Fruit fly (Drosophila melanogaster) whole organism, embryonic: ENCODE data around the gene CG34149.

Experiments used
- ATbp ChIP-seq: fragments of 200-800 bp; sonication (Bioruptor generic); optimal IDR thresholded peaks from 2 replicates; lab custom pipeline; 2017; ENCODE audit warnings: missing biosample characterization, mild to moderate bottlenecking, missing genetic modification characterization, missing genetic modification reagents
- Blimp-1 ChIP-seq: fragments of 200-800 bp; sonication (Bioruptor generic); optimal IDR thresholded peaks from 3 replicates; lab custom pipeline; 2018; ENCODE audit warnings: missing biosample characterization, missing genetic modification characterization, mild to moderate bottlenecking, moderate library complexity, missing genetic modification reagents
- CG10147 ChIP-seq: fragments of 200-800 bp; sonication (Bioruptor generic); optimal IDR thresholded peaks from 2 replicates; lab custom pipeline; 2019; ENCODE audit warnings: missing biosample characterization, mild to moderate bottlenecking, missing genetic modification characterization, moderate library complexity
- CG12391 ChIP-seq: fragments of 200-800 bp; sonication (Bioruptor generic); optimal IDR thresholded peaks from 3 replicates; lab custom pipeline; 2018; ENCODE audit warnings: missing biosample characterization, mild to moderate bottlenecking, missing genetic modification characterization, moderate library complexity
- CG1529 ChIP-seq: fragments of 200-800 bp; sonication (Bioruptor generic); optimal IDR thresholded peaks from 3 replicates; lab custom pipeline; 2018; ENCODE audit warnings: missing biosample characterization, missing genetic modification characterization
- CG15479 ChIP-seq: fragments of 200-800 bp; sonication (Bioruptor generic); optimal IDR thresholded peaks from 3 replicates; lab custom pipeline; 2019; ENCODE audit warnings: missing biosample characterization, mild to moderate bottlenecking, missing genetic modification characterization, moderate library complexity
- CG15696 ChIP-seq: fragments of 200-800 bp; sonication (Bioruptor generic); optimal IDR thresholded peaks from 2 replicates; lab custom pipeline; 2019; ENCODE audit warnings: missing biosample characterization, mild to moderate bottlenecking, missing genetic modification characterization, moderate library complexity
- CG1603 ChIP-seq: fragments of 200-800 bp; sonication (Bioruptor generic); optimal IDR thresholded peaks from 2 replicates; lab custom pipeline; 2019; ENCODE audit warnings: missing biosample characterization, mild to moderate bottlenecking, missing genetic modification characterization, moderate library complexity
- CG18599 ChIP-seq: fragments of 200-800 bp; sonication (Bioruptor generic); optimal IDR thresholded peaks from 3 replicates; lab custom pipeline; 2017; ENCODE audit warnings: missing biosample characterization, missing genetic modification characterization, mild to moderate bottlenecking, moderate library complexity, missing genetic modification reagents
- CG32772 ChIP-seq: fragments of 200-800 bp; sonication (Bioruptor generic); IDR thresholded peaks from 2 replicates; pipeline ENCODE4 v1.3.6; 2022; ENCODE audit warnings: missing biosample characterization, missing genetic modification characterization
- CG33213 ChIP-seq: fragments of 200-800 bp; sonication (Bioruptor generic); optimal IDR thresholded peaks from 3 replicates; lab custom pipeline; 2016; ENCODE audit warnings: missing biosample characterization, missing genetic modification characterization
- CG5180 ChIP-seq: fragments of 200-800 bp; sonication (Bioruptor generic); optimal IDR thresholded peaks from 3 replicates; lab custom pipeline; 2017; ENCODE audit warnings: missing biosample characterization, missing genetic modification characterization, mild to moderate bottlenecking, moderate library complexity, missing genetic modification reagents
- CG8290 ChIP-seq, 3 experiments: fragments of 200-800 bp; sonication (Bioruptor generic); optimal IDR thresholded peaks; 2 replicates each; lab custom pipeline; 2016 to 2019; ENCODE audit warnings: missing biosample characterization in 3 of 3, missing genetic modification characterization in 3 of 3, mild to moderate bottlenecking in 2 of 3, moderate library complexity in 1 of 3
- E2f1 ChIP-seq: fragments of 200-800 bp; sonication (Bioruptor generic); IDR thresholded peaks from 2 replicates; pipeline ENCODE4 v1.3.6; 2022; ENCODE audit warnings: missing biosample characterization, missing genetic modification characterization
- Eip74EF ChIP-seq, 2 experiments: fragments of 200-800 bp in 1 of 2; fragments of >200 bp in 1 of 2; sonication (Bioruptor generic) in 1 of 2; optimal IDR thresholded peaks; 2 replicates each; lab custom pipeline; 2017 to 2019; ENCODE audit warnings: missing biosample characterization in 2 of 2, missing genetic modification characterization in 2 of 2, mild to moderate bottlenecking in 1 of 2, moderate library complexity in 1 of 2
- Ets65A ChIP-seq: fragments of 200-800 bp; sonication (Bioruptor generic); peaks from one replicate; lab custom pipeline; 2016; ENCODE audit warnings: missing biosample characterization, missing genetic modification characterization
- Fer2 ChIP-seq: fragments of 200-800 bp; sonication (Bioruptor generic); optimal IDR thresholded peaks from 2 replicates; lab custom pipeline; 2018; ENCODE audit warnings: missing biosample characterization, mild to moderate bottlenecking, missing genetic modification characterization, moderate library complexity
- HHEX ChIP-seq: fragments of 200-800 bp; sonication (Bioruptor generic); optimal IDR thresholded peaks from 3 replicates; lab custom pipeline; 2017; ENCODE audit warnings: missing biosample characterization, mild to moderate bottlenecking, missing genetic modification characterization, missing genetic modification reagents
- Lhr ChIP-seq: fragments of 200-800 bp; sonication (Bioruptor generic); optimal IDR thresholded peaks from 3 replicates; lab custom pipeline; 2017; ENCODE audit warnings: mild to moderate bottlenecking, missing biosample characterization, missing genetic modification reagents, missing genetic modification characterization
- Lim3 ChIP-seq: fragments of 200-800 bp; sonication (Bioruptor generic); IDR thresholded peaks from 2 replicates; pipeline ENCODE4 v1.3.6; 2022; ENCODE audit warnings: missing biosample characterization, missing genetic modification characterization
- MESR4 ChIP-seq: fragments of 200-800 bp; sonication (Bioruptor generic); optimal IDR thresholded peaks from 2 replicates; lab custom pipeline; 2018; ENCODE audit warnings: missing biosample characterization, mild to moderate bottlenecking, missing genetic modification characterization, moderate library complexity
- Med ChIP-seq: fragments of 200-800 bp; sonication (Bioruptor generic); peaks from one replicate; lab custom pipeline; 2016; ENCODE audit warnings: missing biosample characterization, missing genetic modification characterization, mild to moderate bottlenecking, inconsistent platforms, moderate library complexity
- Mrtf ChIP-seq: fragments of 200-800 bp; sonication (Bioruptor generic); IDR thresholded peaks from 3 replicates; pipeline ENCODE4 v1.3.6; 2022; ENCODE audit warnings: missing biosample characterization, missing genetic modification characterization
- Myb ChIP-seq: fragments of 200-800 bp; sonication (Bioruptor generic); optimal IDR thresholded peaks from 2 replicates; lab custom pipeline; 2016; ENCODE audit warnings: missing biosample characterization, missing genetic modification characterization
- Opbp ChIP-seq: fragments of 200-800 bp; sonication (Bioruptor generic); IDR thresholded peaks from 3 replicates; pipeline ENCODE4 v1.3.6; 2022; ENCODE audit warnings: missing biosample characterization, missing genetic modification characterization; ENCODE audit not compliant: partially characterized antibody
- Sox102F ChIP-seq: fragments of 200-800 bp; sonication (Bioruptor generic); optimal IDR thresholded peaks from 2 replicates; lab custom pipeline; 2018; ENCODE audit warnings: missing biosample characterization, mild to moderate bottlenecking, missing genetic modification characterization, moderate library complexity
- Xbp1 ChIP-seq: fragments of 200-800 bp; sonication (Bioruptor generic); optimal IDR thresholded peaks from 3 replicates; lab custom pipeline; 2016; ENCODE audit warnings: missing biosample characterization, mild to moderate bottlenecking, missing genetic modification characterization
- Xrp1 ChIP-seq: fragments of 200-800 bp; sonication (Bioruptor generic); IDR thresholded peaks from 2 replicates; pipeline ENCODE4 v1.3.6; 2022; ENCODE audit warnings: missing biosample characterization, missing genetic modification characterization
- amos ChIP-seq: fragments of 200-800 bp; sonication (Bioruptor generic); IDR thresholded peaks from 2 replicates; pipeline ENCODE4 v1.3.6; 2022; ENCODE audit warnings: missing biosample characterization, missing genetic modification characterization; ENCODE audit not compliant: partially characterized antibody
- bsh ChIP-seq, 2 experiments: fragments of 200-800 bp; sonication (Bioruptor generic); optimal IDR thresholded peaks; 2 replicates each; lab custom pipeline; 2017 to 2018; ENCODE audit warnings: mild to moderate bottlenecking in 2 of 2, missing biosample characterization in 2 of 2, missing genetic modification characterization in 2 of 2, moderate library complexity in 1 of 2
- crc ChIP-seq: fragments of 200-800 bp; sonication (Bioruptor generic); optimal IDR thresholded peaks from 2 replicates; lab custom pipeline; 2016; ENCODE audit warnings: missing biosample characterization, missing genetic modification characterization
- emc ChIP-seq: fragments of 200-800 bp; sonication (Bioruptor generic); optimal IDR thresholded peaks from 2 replicates; lab custom pipeline; 2016; ENCODE audit warnings: missing biosample characterization, missing genetic modification characterization
- exex ChIP-seq: fragments of 200-800 bp; sonication (Bioruptor generic); optimal IDR thresholded peaks from 4 replicates; lab custom pipeline; 2018; ENCODE audit warnings: missing biosample characterization, mild to moderate bottlenecking, missing genetic modification characterization, moderate library complexity
- gfzf ChIP-seq: fragments of 200-800 bp; sonication (Bioruptor generic); optimal IDR thresholded peaks from 2 replicates; lab custom pipeline; 2016; ENCODE audit warnings: missing biosample characterization, mild to moderate bottlenecking, missing genetic modification characterization, moderate library complexity
- kay ChIP-seq: fragments of 200-800 bp; sonication (Bioruptor generic); optimal IDR thresholded peaks from 2 replicates; lab custom pipeline; 2016; ENCODE audit warnings: missing biosample characterization, missing genetic modification characterization
- lola ChIP-seq, 3 experiments: fragments of >200 bp in 2 of 3; fragments of 200-800 bp in 1 of 3; sonication (Bioruptor generic) in 1 of 3; optimal IDR thresholded peaks; 2 replicates each; lab custom pipeline; 2017 to 2019; ENCODE audit warnings: missing biosample characterization in 3 of 3, missing genetic modification characterization in 3 of 3, mild to moderate bottlenecking in 1 of 3, moderate library complexity in 1 of 3
- lov ChIP-seq, 2 experiments: fragments of 200-800 bp in 1 of 2; fragments of >200 bp in 1 of 2; sonication (Bioruptor generic) in 1 of 2; IDR thresholded peaks in 1 of 2; optimal IDR thresholded peaks in 1 of 2; 2 replicates in 1 of 2; 3 replicates in 1 of 2; pipeline versions ENCODE4 v1.3.6 to Lab custom; 2017 to 2022; ENCODE audit warnings: missing biosample characterization in 1 of 2, missing genetic modification characterization in 1 of 2
- mirr ChIP-seq: fragments of 200-800 bp; sonication (Bioruptor generic); optimal IDR thresholded peaks from 3 replicates; lab custom pipeline; 2018; ENCODE audit warnings: missing biosample characterization, mild to moderate bottlenecking, missing genetic modification characterization
- row ChIP-seq: fragments of 200-800 bp; sonication (Bioruptor generic); IDR thresholded peaks from 3 replicates; pipeline ENCODE4 v1.3.6; 2022; ENCODE audit warnings: missing biosample characterization, missing genetic modification characterization
- salm ChIP-seq: fragments of 200-800 bp; sonication (Bioruptor generic); optimal IDR thresholded peaks from 2 replicates; lab custom pipeline; 2018; ENCODE audit warnings: missing biosample characterization, mild to moderate bottlenecking, missing genetic modification characterization
- sna ChIP-seq: fragments of 200-800 bp; sonication (Bioruptor generic); IDR thresholded peaks from 2 replicates; pipeline ENCODE4 v1.3.6; 2022; ENCODE audit warnings: missing biosample characterization, missing genetic modification characterization; ENCODE audit not compliant: partially characterized antibody
- tio ChIP-seq: fragments of 200-800 bp; sonication (Bioruptor generic); optimal IDR thresholded peaks from 2 replicates; lab custom pipeline; 2017; ENCODE audit warnings: missing biosample characterization, missing genetic modification characterization, inconsistent platforms
- wdn ChIP-seq: fragments of 200-800 bp; sonication (Bioruptor generic); IDR thresholded peaks from 2 replicates; pipeline ENCODE4 v1.3.6; 2022; ENCODE audit warnings: missing biosample characterization, missing genetic modification characterization
- wek ChIP-seq: fragments of 200-800 bp; sonication (Bioruptor generic); optimal IDR thresholded peaks from 3 replicates; lab custom pipeline; 2018; ENCODE audit warnings: missing biosample characterization, mild to moderate bottlenecking, missing genetic modification characterization, moderate library complexity

CG34149 gene

dm6 chr3R:22394004-22394403, 14.1 kb downstream of the CG34149 start, which contains the start of gene CG13857:
Gene CG13857 (minus strand): TSS chr3R:22394104.
- no peak for TF ChIP-seq emc (GFP tag; lab: Kevin White, UChicago)
- no peak for TF ChIP-seq sna (GFP tag; lab: Robert Waterston, UW)
- TF ChIP-seq lov (optimal IDR thresholded peaks at IDR 0.05; lab: Kevin White, UChicago) = no peak
- no peak for TF ChIP-seq lov (GFP tag; IDR thresholded peaks at IDR 0.05; lab: Robert Waterston, UW)
- TF ChIP-seq gfzf = no peak
- no peak for TF ChIP-seq E2f1
- no peak for TF ChIP-seq wdn
- TF ChIP-seq lola (GFP tag; optimal IDR thresholded peaks at IDR 0.05; lab: Kevin White, UChicago) = no peak
- no peak for TF ChIP-seq HHEX (GFP tag; lab: Kevin White, UChicago)
- no peak for TF ChIP-seq Mrtf
- TF ChIP-seq, all 482 proteins: peak for 0

dm6 chr3R:22395409-22396178, 15.7 kb downstream of the CG34149 start:
- peak in 1 of 2 experiments; percentile 14 for TF ChIP-seq bsh (GFP tag; optimal IDR thresholded peaks at IDR 0.05; lab: Kevin White, UChicago)
- no peak for TF ChIP-seq Lhr (GFP tag; lab: Kevin White, UChicago)
- no peak for TF ChIP-seq CG1529 (GFP tag; lab: Kevin White, UChicago)
- peak; percentile 0 for TF ChIP-seq CG12391 (tag; lab: Kevin White, UChicago)
- peak; percentile 74 for TF ChIP-seq Ets65A (GFP tag; lab: Kevin White, UChicago)
- no peak for TF ChIP-seq tio
- TF ChIP-seq Xrp1 (GFP tag; lab: Robert Waterston, UW) = 0 out of 2 replicates have a peak, but pooled peaks have one; percentile 15
- no peak for TF ChIP-seq CG32772 (GFP tag; lab: Robert Waterston, UW)
- no peak for TF ChIP-seq Fer2
- TF ChIP-seq row (GFP tag; lab: Robert Waterston, UW) = peak; percentile 36; the same call in 2 of the 3 replicates
- TF ChIP-seq Med (GFP tag; lab: Kevin White, UChicago) = peak; percentile 58
- peak; percentile 6 for TF ChIP-seq CG1603 (tag; lab: Kevin White, UChicago)
- TF ChIP-seq Blimp-1 (GFP tag; lab: Kevin White, UChicago) = peak; percentile 52
- TF ChIP-seq Sox102F (GFP tag; lab: Kevin White, UChicago) = peak; percentile 2
- TF ChIP-seq CG18599 (GFP tag; lab: Kevin White, UChicago) = no peak
- TF ChIP-seq CG8290 (GFP tag; optimal IDR thresholded peaks at IDR 0.05; lab: Kevin White, UChicago) = no peak
- peak in 1 of 2 experiments; percentile 7 for TF ChIP-seq CG8290 (tag; optimal IDR thresholded peaks at IDR 0.05; lab: Kevin White, UChicago)

- TF ChIP-seq Myb (GFP tag; lab: Kevin White, UChicago) (no peak), crc (no peak), salm (tag; lab: Kevin White, UChicago) (no peak), Lim3 (GFP tag; lab: Robert Waterston, UW) (peak; percentile 19; the same call in 1 of the 2 replicates), exex (tag; lab: Kevin White, UChicago) (peak; percentile 88), amos (peak; percentile 78; the same call in 1 of the 2 replicates), MESR4 (GFP tag; lab: Kevin White, UChicago) (no peak), CG10147 (no peak), CG15479 (GFP tag; lab: Kevin White, UChicago) (no peak), mirr (GFP tag; lab: Kevin White, UChicago) (no peak), ATbp (GFP tag; lab: Kevin White, UChicago) (no peak), CG33213 (GFP tag; lab: Kevin White, UChicago) (no peak), CG5180 (no peak), Eip74EF (GFP tag; optimal IDR thresholded peaks at IDR 0.05; lab: Kevin White, UChicago) (no peak), wek (no peak), Xbp1 (no peak), kay (GFP tag; lab: Kevin White, UChicago) (no peak), Opbp (peak; percentile 55; the same call in 1 of the 3 replicates), CG15696 (tag; lab: Kevin White, UChicago) (no peak)
Measured at dm6 chr3R:22396238-22396772, 16.4 kb downstream of the CG34149 start.
